Worm (Caenorhabditis elegans) whole organism, L1 larva: ENCODE results near the gene T02H6.5.

Experiments used
- C04F5.9 ChIP-seq: sonication (generic microtip); optimal IDR thresholded peaks from 2 replicates; lab custom pipeline; 2016; ENCODE audit warnings: missing genetic modification characterization, missing compliant biosample characterization
- F16B12.6 ChIP-seq: fragments of 150-350 bp; optimal IDR thresholded peaks from 2 replicates; lab custom pipeline; 2014; ENCODE audit warnings: missing biosample characterization, missing genetic modification characterization
- Y116A8C.19 ChIP-seq: sonication (generic microtip); optimal IDR thresholded peaks from 2 replicates; lab custom pipeline; 2016; ENCODE audit warnings: missing compliant biosample characterization, missing genetic modification characterization, borderline replicate concordance
- ces-1 ChIP-seq: fragments of 150-350 bp; optimal IDR thresholded peaks from 2 replicates; lab custom pipeline; 2014; ENCODE audit warnings: missing biosample characterization, missing genetic modification reagents, missing genetic modification characterization
- dpl-1 ChIP-seq, 3 experiments: fragments of 150-350 bp in 2 of 3; sonication (generic microtip) in 1 of 3; optimal IDR thresholded peaks; 2 replicates each; lab custom pipeline; 2014 to 2017; ENCODE audit warnings: missing biosample characterization in 3 of 3, missing genetic modification characterization in 3 of 3, missing genetic modification reagents in 3 of 3
- efl-1 ChIP-seq, 4 experiments: fragments of 150-350 bp; optimal IDR thresholded peaks in 3 of 4; peaks in 1 of 4; 1 replicate in 1 of 4; 2 replicates in 3 of 4; lab custom pipeline; 2014; ENCODE audit warnings: missing biosample characterization in 2 of 4, missing genetic modification characterization in 2 of 4, missing genetic modification reagents in 2 of 4
- egl-13 ChIP-seq: sonication (generic microtip); optimal IDR thresholded peaks from 2 replicates; lab custom pipeline; 2016; ENCODE audit warnings: missing genotype, missing genetic modification reagents, missing genetic modification characterization, missing compliant biosample characterization
- ets-5 ChIP-seq: fragments of 200-800 bp; sonication (Bioruptor generic); IDR thresholded peaks from 2 replicates; pipeline ENCODE4 v1.3.6; 2022; ENCODE audit warnings: missing genetic modification characterization, missing compliant biosample characterization
- fkh-4 ChIP-seq: sonication (generic microtip); optimal IDR thresholded peaks from 2 replicates; lab custom pipeline; 2016; ENCODE audit warnings: missing compliant biosample characterization, missing genetic modification characterization, borderline replicate concordance
- fkh-8 ChIP-seq: sonication (generic microtip); optimal IDR thresholded peaks from 2 replicates; lab custom pipeline; 2016; ENCODE audit warnings: mild to moderate bottlenecking, missing genetic modification characterization, missing compliant biosample characterization
- grh-1 ChIP-seq: fragments of 200-800 bp; sonication (Bioruptor generic); IDR thresholded peaks from 2 replicates; pipeline ENCODE4 v1.3.6; 2022; ENCODE audit warnings: missing genetic modification reagents, missing genetic modification characterization, missing compliant biosample characterization
- lin-13 ChIP-seq: fragments of 150-350 bp; optimal IDR thresholded peaks from 2 replicates; lab custom pipeline; 2014; ENCODE audit warnings: missing biosample characterization, missing genetic modification reagents, missing genetic modification characterization
- lin-14 ChIP-seq: fragments of 200-800 bp; sonication (Bioruptor generic); optimal IDR thresholded peaks from 2 replicates; lab custom pipeline; 2018; ENCODE audit warnings: mild to moderate bottlenecking, missing genetic modification characterization, moderate library complexity, missing compliant biosample characterization
- lin-39 ChIP-seq: fragments of 150-350 bp; optimal IDR thresholded peaks from 2 replicates; lab custom pipeline; 2014; ENCODE audit warnings: missing biosample characterization, missing genetic modification reagents, missing genetic modification characterization
- lsy-2 ChIP-seq, 2 experiments: fragments of 150-350 bp; optimal IDR thresholded peaks; 2 replicates each; lab custom pipeline; 2014; ENCODE audit warnings: missing biosample characterization in 2 of 2, missing genetic modification characterization in 2 of 2
- mab-9 ChIP-seq: fragments of 200-800 bp; sonication (Bioruptor generic); IDR thresholded peaks from 2 replicates; pipeline ENCODE4 v1.3.6; 2022; ENCODE audit warnings: missing genetic modification reagents, missing genetic modification characterization, missing compliant biosample characterization
- mdl-1 ChIP-seq, 2 experiments: fragments of 150-350 bp; optimal IDR thresholded peaks; 2 replicates each; lab custom pipeline; 2014 to 2017; ENCODE audit warnings: missing biosample characterization in 2 of 2, missing genetic modification characterization in 2 of 2, inconsistent platforms in 1 of 2
- mef-2 ChIP-seq: fragments of 150-350 bp; optimal IDR thresholded peaks from 2 replicates; lab custom pipeline; 2014; ENCODE audit warnings: missing biosample characterization, missing genetic modification characterization
- nhr-12 ChIP-seq: sonication (generic microtip); optimal IDR thresholded peaks from 2 replicates; lab custom pipeline; 2017; ENCODE audit warnings: missing biosample characterization, missing genetic modification characterization
- nhr-28 ChIP-seq: fragments of 150-350 bp; optimal IDR thresholded peaks from 2 replicates; lab custom pipeline; 2014; ENCODE audit warnings: missing biosample characterization, missing genetic modification characterization
- nhr-47 ChIP-seq: sonication (generic microtip); optimal IDR thresholded peaks from 2 replicates; lab custom pipeline; 2016; ENCODE audit warnings: mild to moderate bottlenecking, missing genetic modification characterization, moderate library complexity, missing compliant biosample characterization
- nhr-71 ChIP-seq: sonication (generic microtip); optimal IDR thresholded peaks from 2 replicates; lab custom pipeline; 2016; ENCODE audit warnings: mild to moderate bottlenecking, missing genetic modification characterization, moderate library complexity, missing compliant biosample characterization
- nhr-76 ChIP-seq: sonication (generic microtip); optimal IDR thresholded peaks from 2 replicates; lab custom pipeline; 2017; ENCODE audit warnings: missing biosample characterization, missing genetic modification characterization
- nhr-77 ChIP-seq: fragments of 150-350 bp; optimal IDR thresholded peaks from 2 replicates; lab custom pipeline; 2014; ENCODE audit warnings: missing biosample characterization, missing genetic modification characterization
- nhr-84 ChIP-seq: sonication (generic microtip); optimal IDR thresholded peaks from 2 replicates; lab custom pipeline; 2017; ENCODE audit warnings: missing biosample characterization, missing genetic modification characterization
- nhr-85 ChIP-seq: sonication (generic microtip); peaks from one replicate; lab custom pipeline; 2016; ENCODE audit warnings: missing genetic modification characterization, inconsistent platforms, missing compliant biosample characterization
- pag-3 ChIP-seq: sonication (generic microtip); optimal IDR thresholded peaks from 2 replicates; lab custom pipeline; 2017; ENCODE audit warnings: missing genetic modification characterization, mild to moderate bottlenecking, missing compliant biosample characterization, antibody characterized with exemption, borderline replicate concordance; ENCODE audit not compliant: insufficient read depth
- pax-3 ChIP-seq: fragments of 200-800 bp; sonication (Bioruptor generic); optimal IDR thresholded peaks from 2 replicates; lab custom pipeline; 2018; ENCODE audit warnings: mild to moderate bottlenecking, missing genetic modification characterization, moderate library complexity, missing compliant biosample characterization
- pqm-1 ChIP-seq: sonication (generic microtip); optimal IDR thresholded peaks from 3 replicates; lab custom pipeline; 2017; ENCODE audit warnings: missing biosample characterization, missing genetic modification characterization
- skn-1 ChIP-seq: fragments of 150-350 bp; optimal IDR thresholded peaks from 2 replicates; lab custom pipeline; 2014; ENCODE audit warnings: missing biosample characterization, missing genetic modification characterization
- swsn-7 ChIP-seq: sonication (generic microtip); optimal IDR thresholded peaks from 2 replicates; lab custom pipeline; 2016; ENCODE audit warnings: missing genetic modification characterization, missing compliant biosample characterization
- tlp-1 ChIP-seq: fragments of 150-350 bp; optimal IDR thresholded peaks from 2 replicates; lab custom pipeline; 2014; ENCODE audit warnings: missing biosample characterization, missing genetic modification characterization
- unc-30 ChIP-seq: sonication (generic microtip); optimal IDR thresholded peaks from 2 replicates; lab custom pipeline; 2017; ENCODE audit warnings: missing biosample characterization, missing genetic modification characterization
- unc-62 ChIP-seq: fragments of 150-350 bp; optimal IDR thresholded peaks from 2 replicates; lab custom pipeline; 2014; ENCODE audit warnings: missing biosample characterization, missing genetic modification reagents, missing genetic modification characterization
- unc-86 ChIP-seq: sonication (generic microtip); optimal IDR thresholded peaks from 2 replicates; lab custom pipeline; 2016; ENCODE audit warnings: missing genetic modification characterization, missing compliant biosample characterization
- unc-98 ChIP-seq: fragments of 200-800 bp; sonication (Bioruptor generic); IDR thresholded peaks from 2 replicates; pipeline ENCODE4 v1.3.6; 2022; ENCODE audit warnings: missing genetic modification characterization, missing compliant biosample characterization
- vab-15 ChIP-seq: sonication (generic microtip); optimal IDR thresholded peaks from 2 replicates; lab custom pipeline; 2017; ENCODE audit warnings: missing genotype, mild to moderate bottlenecking, missing genetic modification characterization, missing compliant biosample characterization
- zag-1 ChIP-seq: fragments of 150-350 bp; optimal IDR thresholded peaks from 2 replicates; lab custom pipeline; 2014; ENCODE audit warnings: missing biosample characterization, missing genetic modification characterization

Gene T02H6.5

DNA sequence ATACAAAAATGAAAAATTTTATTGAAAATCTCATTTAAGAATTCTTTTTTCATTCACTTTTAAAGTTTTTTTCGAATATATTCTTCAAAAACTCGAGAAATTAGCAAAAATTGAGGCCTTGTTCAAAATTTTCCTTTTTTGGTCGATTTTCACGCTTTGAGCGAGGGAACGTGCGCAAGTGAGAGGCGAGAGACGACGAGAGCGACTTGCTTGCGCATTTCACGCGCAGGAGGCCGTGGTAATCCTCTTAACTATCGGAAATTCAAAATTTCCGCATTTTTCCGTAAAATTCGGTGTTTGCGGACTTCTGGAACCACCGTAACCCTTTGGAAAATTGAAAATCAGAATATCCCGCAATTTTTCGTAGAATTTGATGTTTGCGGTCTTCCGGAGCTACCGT, 45.0 kb downstream of the T02H6.5 start:
- no peak for TF ChIP-seq nhr-76 (tag; lab: Kevin White, UChicago)
- no peak for TF ChIP-seq nhr-84 (tag; lab: Kevin White, UChicago)
- no peak for TF ChIP-seq pax-3 (tag; lab: Kevin White, UChicago)
- no peak for TF ChIP-seq ets-5
- TF ChIP-seq fkh-4 (tag; lab: Kevin White, UChicago): no peak
- TF ChIP-seq nhr-47 (tag; lab: Kevin White, UChicago): peak; percentile 39
- no peak for TF ChIP-seq lin-14 (GFP tag; lab: Kevin White, UChicago)
- peak in 1 of 2 experiments; percentile 13 for TF ChIP-seq lsy-2 (tag; optimal IDR thresholded peaks at IDR 0.05; lab: Kevin White, UChicago)
- TF ChIP-seq mab-9: no peak
- TF ChIP-seq C04F5.9: no peak
- no peak for TF ChIP-seq nhr-12
- no peak for TF ChIP-seq tlp-1 (tag; lab: Kevin White, UChicago)
- no peak for TF ChIP-seq pag-3 (tag; lab: Kevin White, UChicago)
- TF ChIP-seq mdl-1 (tag; optimal IDR thresholded peaks at IDR 0.05; lab: Kevin White, UChicago): no peak
- no peak for TF ChIP-seq skn-1
- no peak for TF ChIP-seq swsn-7 (tag; lab: Kevin White, UChicago)
- TF ChIP-seq lin-39 (tag; lab: Kevin White, UChicago): no peak
- TF ChIP-seq vab-15: no peak
- no peak for TF ChIP-seq mef-2 (tag; lab: Kevin White, UChicago)
- no peak for TF ChIP-seq nhr-77
- TF ChIP-seq Y116A8C.19 (tag; lab: Kevin White, UChicago): no peak
- TF ChIP-seq efl-1 (optimal IDR thresholded peaks at IDR 0.05; lab: Kevin White, UChicago): peak in 1 of 2 experiments; percentile 43
- TF ChIP-seq efl-1 (GFP tag; optimal IDR thresholded peaks at IDR 0.05 in 1 of 2; lab: Kevin White, UChicago): peak; percentile 29 to 94
- no peak for TF ChIP-seq fkh-8 (tag; lab: Kevin White, UChicago)
- TF ChIP-seq unc-86: no peak
- no peak for TF ChIP-seq F16B12.6 (tag; lab: Kevin White, UChicago)
- no peak for TF ChIP-seq unc-30 (tag; lab: Kevin White, UChicago)
- TF ChIP-seq zag-1: no peak
- TF ChIP-seq unc-98 (GFP tag; lab: Robert Waterston, UW): no peak
- peak; percentile 11 for TF ChIP-seq nhr-71 (tag; lab: Kevin White, UChicago)
- TF ChIP-seq ces-1 (GFP tag; lab: Kevin White, UChicago): no peak
- no peak for TF ChIP-seq nhr-28 (tag; lab: Kevin White, UChicago)
- TF ChIP-seq egl-13: no peak
- TF ChIP-seq dpl-1 (GFP tag; optimal IDR thresholded peaks at IDR 0.05; lab: Kevin White, UChicago): peak in 2 of 3 experiments; percentile 12 to 16
- TF ChIP-seq grh-1: no peak; the same call in 1 of the 2 replicates
- TF ChIP-seq, all 84 proteins: peak for 5

DNA sequence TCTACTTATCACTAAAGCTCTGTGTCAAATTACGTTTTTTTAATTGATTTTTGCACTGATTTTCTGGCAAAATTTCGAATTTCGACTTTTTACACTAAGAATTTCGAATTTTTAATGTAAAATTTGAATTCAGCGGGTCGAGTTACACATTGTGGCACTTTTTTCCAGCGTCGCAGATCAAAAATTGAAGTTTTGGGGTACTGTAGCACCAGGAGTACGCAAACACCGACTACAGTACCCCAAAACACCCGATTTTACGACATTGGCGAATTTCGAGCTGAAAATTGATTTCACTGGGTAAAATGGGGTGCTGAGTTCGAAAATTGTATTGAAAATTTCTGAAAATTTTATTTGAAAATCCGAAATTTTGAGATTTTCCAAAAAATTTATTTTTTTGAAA, 47.5 kb downstream of the T02H6.5 start:
- peak; percentile 33 for TF ChIP-seq nhr-85
- TF ChIP-seq lsy-2 (tag; optimal IDR thresholded peaks at IDR 0.05; lab: Kevin White, UChicago): peak; percentile 56 to 66
- TF ChIP-seq efl-1 (optimal IDR thresholded peaks at IDR 0.05; lab: Kevin White, UChicago): no peak
- TF ChIP-seq efl-1 (GFP tag; optimal IDR thresholded peaks at IDR 0.05 in 1 of 2; lab: Kevin White, UChicago): peak in 1 of 2 experiments; percentile 54
- TF ChIP-seq pqm-1 (tag; lab: Kevin White, UChicago): no peak
- peak; percentile 8 for TF ChIP-seq lin-13 (GFP tag; lab: Kevin White, UChicago)
- TF ChIP-seq unc-62 (GFP tag; lab: Kevin White, UChicago): no peak
- no peak for TF ChIP-seq nhr-71 (tag; lab: Kevin White, UChicago)
- TF ChIP-seq unc-98 (GFP tag; lab: Robert Waterston, UW): no peak
